Fruit fly (Drosophila melanogaster): ENCODE results near the gene CG13458.
A peak's percentile ranks its signal among the peaks of the same experiment; 100 is the strongest.

CG13458 gene

DNA sequence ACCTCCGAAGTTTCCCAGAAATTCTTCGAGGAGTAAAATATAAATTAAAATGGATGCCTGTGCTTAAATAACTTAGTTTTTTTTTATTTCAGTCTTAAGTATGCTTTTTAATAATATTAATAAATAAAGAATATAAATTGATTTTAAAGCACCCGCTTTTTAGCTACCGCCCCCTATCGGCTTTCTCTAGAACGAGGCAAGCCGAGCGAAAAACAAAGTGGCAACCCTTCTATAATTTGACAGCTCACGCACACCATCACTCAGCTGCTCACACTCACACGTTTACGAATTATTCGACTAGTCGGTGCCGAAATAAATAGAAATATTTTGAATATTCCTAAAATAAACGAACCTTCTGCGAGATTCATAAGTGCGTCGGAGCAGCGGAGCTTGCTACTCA is 48.2 kb downstream of the CG13458 start, which contains the start of gene CG6878 (continued):
- TF ChIP-seq luna (GFP tag; optimal IDR thresholded peaks at IDR 0.05) (no peak), sr (GFP tag; IDR thresholded peaks at IDR 0.05) (no peak), CG9797 (GFP tag; optimal IDR thresholded peaks at IDR 0.05) (peak; percentile 33), CG34376 (GFP tag; optimal IDR thresholded peaks at IDR 0.05) (peak; percentile 6), CG2875 (GFP tag; optimal IDR thresholded peaks at IDR 0.05) (no peak), TFAM (GFP tag; optimal IDR thresholded peaks at IDR 0.05) (no peak), ci (GFP tag; IDR thresholded peaks at IDR 0.05) (peak; percentile 65; the same call in 1 of the 3 replicates), CG34224 (GFP tag; IDR thresholded peaks at IDR 0.05; ENCODE audit: partially characterized antibody) (0 out of 3 replicates have a peak, but pooled peaks have one; percentile 29), CG15011 (GFP tag; optimal IDR thresholded peaks at IDR 0.05) (no peak), CG8478 (optimal IDR thresholded peaks at IDR 0.05) (no peak), Chrac-16 (GFP tag; optimal IDR thresholded peaks at IDR 0.05) (no peak), gcm2 (GFP tag; optimal IDR thresholded peaks at IDR 0.05) (no peak), mam (GFP tag; optimal IDR thresholded peaks at IDR 0.05) (no peak), CG6272 (GFP tag; IDR thresholded peaks at IDR 0.05) (no peak), zfh2 (GFP tag; optimal IDR thresholded peaks at IDR 0.05) (no peak), Six4 (GFP tag; optimal IDR thresholded peaks at IDR 0.05) (no peak), esg (GFP tag; conservative IDR thresholded peaks at IDR 0.05) (no peak), CG2678 (tag; optimal IDR thresholded peaks at IDR 0.05) (no peak), CG6854 (GFP tag; optimal IDR thresholded peaks at IDR 0.05) (no peak), Pdp1 (GFP tag; optimal IDR thresholded peaks at IDR 0.05) (no peak), Rfx (GFP tag; IDR thresholded peaks at IDR 0.05) (peak; percentile 61), mld (GFP tag; IDR thresholded peaks at IDR 0.05; ENCODE audit: partially characterized antibody) (no peak), dpn (GFP tag; optimal IDR thresholded peaks at IDR 0.05) (peak in 1 of 2 experiments; percentile 16), CG4282 (GFP tag; optimal IDR thresholded peaks at IDR 0.05) (no peak), nerfin-1 (tag; optimal IDR thresholded peaks at IDR 0.05) (no peak), CG13624 (GFP tag; optimal IDR thresholded peaks at IDR 0.05) (no peak), Dad (GFP tag; optimal IDR thresholded peaks at IDR 0.05) (no peak), Adf1 (GFP tag; IDR thresholded peaks at IDR 0.05) (no peak), CG10462 (GFP tag; optimal IDR thresholded peaks at IDR 0.05) (no peak), ftz-f1 (GFP tag; optimal IDR thresholded peaks at IDR 0.05) (no peak), insv (GFP tag; optimal IDR thresholded peaks at IDR 0.05) (peak in 1 of 2 experiments; percentile 31), Neu2 (GFP tag; optimal IDR thresholded peaks at IDR 0.05; ENCODE audit: borderline replicate concordance) (no peak), ara (GFP tag; IDR thresholded peaks at IDR 0.05) (no peak), bbx (GFP tag; IDR thresholded peaks at IDR 0.05; ENCODE audit: partially characterized antibody) (peak; percentile 66; the same call in 1 of the 2 replicates), Doc3 (GFP tag; IDR thresholded peaks at IDR 0.05; ENCODE audit: partially characterized antibody) (no peak), Sry-β (GFP tag; optimal IDR thresholded peaks at IDR 0.05) (no peak), Hr39 (optimal IDR thresholded peaks at IDR 0.05) (no peak), crp (GFP tag; optimal IDR thresholded peaks at IDR 0.05) (peak in 1 of 2 experiments; percentile 76), Usf (GFP tag; optimal IDR thresholded peaks at IDR 0.05) (no peak), CHES-1-like (GFP tag; optimal IDR thresholded peaks at IDR 0.05) (peak; percentile 8), GATAe (GFP tag; conservative IDR thresholded peaks at IDR 0.05) (no peak), Optix (GFP tag; IDR thresholded peaks at IDR 0.05) (no peak), bab2 (GFP tag; optimal IDR thresholded peaks at IDR 0.05) (no peak), CG7839 (tag; optimal IDR thresholded peaks at IDR 0.05) (peak; percentile 27), CG3995 (GFP tag; optimal IDR thresholded peaks at IDR 0.05) (no peak), Trl (optimal IDR thresholded peaks at IDR 0.05) (no peak), Trl (GFP tag; optimal IDR thresholded peaks at IDR 0.05) (no peak), HLH3B (GFP tag; IDR thresholded peaks at IDR 0.05) (no peak), CG6813 (GFP tag; optimal IDR thresholded peaks at IDR 0.05) (peak; percentile 30), H15 (GFP tag; IDR thresholded peaks at IDR 0.05) (no peak), shn (GFP tag; optimal IDR thresholded peaks at IDR 0.05) (no peak), CG4854 (GFP tag; optimal IDR thresholded peaks at IDR 0.05) (no peak)

Data from whole organism, embryonic.